Fruit fly (Drosophila melanogaster): ENCODE data around the gene AIF.

AIF gene

DNA sequence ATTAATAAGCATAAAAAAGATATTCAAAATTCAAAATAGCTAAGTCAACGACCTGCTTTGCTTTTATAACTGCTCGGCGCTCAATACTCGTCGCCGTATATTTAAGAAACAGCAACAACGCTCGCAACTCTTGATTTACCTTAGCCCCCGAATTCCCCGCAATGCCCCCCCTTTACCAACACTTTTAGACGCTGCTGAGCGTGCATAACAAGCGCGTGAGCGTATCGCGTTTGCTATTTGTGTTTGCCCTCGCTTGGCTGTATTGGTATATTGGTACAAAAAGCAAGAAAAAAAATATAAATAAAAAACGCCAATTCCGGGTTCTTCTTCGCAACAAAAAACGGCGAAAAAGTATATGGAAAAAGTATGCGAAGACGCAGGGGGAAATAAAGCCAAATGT lies 14.3 kb downstream of the AIF start (continued):
- TF ChIP-seq CG13894 (tag; optimal IDR thresholded peaks at IDR 0.05) (peak; percentile 82), abd-A (tag; optimal IDR thresholded peaks at IDR 0.05) (peak; percentile 97), salm (tag; optimal IDR thresholded peaks at IDR 0.05) (no peak), CG10274 (GFP tag; optimal IDR thresholded peaks at IDR 0.05) (no peak), CG5180 (GFP tag; optimal IDR thresholded peaks at IDR 0.05) (no peak), cato (GFP tag; optimal IDR thresholded peaks at IDR 0.05; ENCODE audit: borderline replicate concordance) (no peak), H2.0 (GFP tag; IDR thresholded peaks at IDR 0.05) (no peak), zfh2 (GFP tag; optimal IDR thresholded peaks at IDR 0.05) (no peak), crol (GFP tag; IDR thresholded peaks at IDR 0.05) (peak; percentile 97), Gsc (GFP tag; IDR thresholded peaks at IDR 0.05) (no peak), dimm (GFP tag; IDR thresholded peaks at IDR 0.05) (no peak), CG7839 (tag; optimal IDR thresholded peaks at IDR 0.05) (no peak), kay (GFP tag; optimal IDR thresholded peaks at IDR 0.05) (no peak), CG18619 (GFP tag; optimal IDR thresholded peaks at IDR 0.05) (no peak), B-H2 (GFP tag; optimal IDR thresholded peaks at IDR 0.05) (peak; percentile 42), CG8478 (optimal IDR thresholded peaks at IDR 0.05) (no peak), CG30020 (tag; optimal IDR thresholded peaks at IDR 0.05) (no peak), CG32532 (GFP tag; IDR thresholded peaks at IDR 0.05) (peak; percentile 30; the same call in 1 of the 2 replicates), Myb (GFP tag; optimal IDR thresholded peaks at IDR 0.05) (no peak), cg (GFP tag; optimal IDR thresholded peaks at IDR 0.05) (peak; percentile 67), tna (GFP tag; IDR thresholded peaks at IDR 0.05; ENCODE audit: partially characterized antibody) (no peak), CG31365 (tag; optimal IDR thresholded peaks at IDR 0.05) (no peak), CG17802 (tag; optimal IDR thresholded peaks at IDR 0.05) (no peak), CG18011 (GFP tag; optimal IDR thresholded peaks at IDR 0.05) (no peak), ERR (GFP tag; optimal IDR thresholded peaks at IDR 0.05) (no peak), oc (tag; optimal IDR thresholded peaks at IDR 0.05) (peak; percentile 61), Ssrp (tag; optimal IDR thresholded peaks at IDR 0.05) (no peak), D19B (GFP tag; optimal IDR thresholded peaks at IDR 0.05) (no peak), mld (GFP tag; IDR thresholded peaks at IDR 0.05; ENCODE audit: partially characterized antibody) (no peak), fd64A (GFP tag; optimal IDR thresholded peaks at IDR 0.05) (no peak), Hr3 (GFP tag; optimal IDR thresholded peaks at IDR 0.05) (no peak), Atf3 (GFP tag; optimal IDR thresholded peaks at IDR 0.05) (no peak), eyg (GFP tag; optimal IDR thresholded peaks at IDR 0.05) (no peak), prd (optimal IDR thresholded peaks at IDR 0.05) (no peak), prd (GFP tag; IDR thresholded peaks at IDR 0.05) (no peak), NC2β (GFP tag; optimal IDR thresholded peaks at IDR 0.05) (no peak), eve (GFP tag; optimal IDR thresholded peaks at IDR 0.05) (no peak), bcd (GFP tag; optimal IDR thresholded peaks at IDR 0.05) (peak; percentile 27), jing (GFP tag; optimal IDR thresholded peaks at IDR 0.05) (no peak), Lpt (GFP tag; optimal IDR thresholded peaks at IDR 0.05) (no peak), CG12299 (tag; optimal IDR thresholded peaks at IDR 0.05) (no peak), nmo (GFP tag; optimal IDR thresholded peaks at IDR 0.05) (no peak), Dll (GFP tag; IDR thresholded peaks at IDR 0.05; ENCODE audit: partially characterized antibody) (no peak), ind (GFP tag; optimal IDR thresholded peaks at IDR 0.05) (no peak), en (GFP tag; optimal IDR thresholded peaks at IDR 0.05) (no peak), CG3847 (GFP tag; IDR thresholded peaks at IDR 0.05) (no peak), CG16863 (GFP tag; optimal IDR thresholded peaks at IDR 0.05) (no peak), ara (GFP tag; IDR thresholded peaks at IDR 0.05) (no peak), CG10979 (tag; optimal IDR thresholded peaks at IDR 0.05) (no peak), CG42726 (GFP tag; IDR thresholded peaks at IDR 0.05; ENCODE audit: partially characterized antibody) (no peak), Deaf1 (tag; optimal IDR thresholded peaks at IDR 0.05) (peak; percentile 34), Adf1 (GFP tag; IDR thresholded peaks at IDR 0.05) (peak; percentile 65)
